Fruit fly (Drosophila melanogaster): ENCODE data around the gene DNAlig3.

The DNAlig3 gene

DNA sequence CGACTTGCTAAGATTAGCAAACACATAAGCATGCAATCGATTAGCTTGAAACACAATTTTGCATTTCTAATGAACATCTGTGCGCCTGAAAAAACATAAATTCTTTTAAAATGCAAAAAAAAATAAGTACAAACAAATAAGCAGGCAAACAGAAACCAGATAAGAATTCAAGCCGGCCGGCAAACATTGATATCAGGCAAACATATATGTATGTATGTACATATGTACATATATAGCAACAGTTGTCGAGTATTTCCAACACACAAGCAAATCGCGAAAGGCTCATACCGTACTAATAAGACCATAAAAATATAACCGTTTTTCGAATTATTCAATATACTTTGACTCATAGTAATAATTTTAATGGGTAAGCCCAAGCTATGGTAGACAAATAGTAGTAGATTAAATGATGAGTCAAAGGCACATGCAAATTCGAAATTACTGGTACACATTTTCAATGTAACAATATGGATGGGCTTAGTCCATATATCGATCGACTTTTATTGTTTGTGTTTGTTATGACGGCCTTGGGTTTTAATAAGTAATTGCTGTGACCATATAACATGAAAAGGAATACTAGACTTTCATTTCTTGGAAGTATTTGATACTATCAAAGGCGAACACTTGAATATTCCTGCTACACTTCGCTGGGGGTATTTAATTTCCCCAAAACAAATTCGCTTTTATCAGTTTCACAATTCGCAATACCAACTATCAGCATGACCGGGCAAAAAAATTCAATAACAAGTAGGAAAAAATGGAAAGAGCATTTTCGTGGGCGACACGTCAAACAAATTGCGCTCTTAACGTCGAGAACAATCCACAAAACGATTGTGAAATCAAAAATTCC is 31.6 kb downstream of the DNAlig3 start:
- TF ChIP-seq kah (GFP tag; optimal IDR thresholded peaks at IDR 0.05), result no peak
- no peak for TF ChIP-seq crp (GFP tag; optimal IDR thresholded peaks at IDR 0.05)
- no peak for TF ChIP-seq corto (GFP tag; optimal IDR thresholded peaks at IDR 0.05)
- no peak for TF ChIP-seq ci (GFP tag; IDR thresholded peaks at IDR 0.05)
- TF ChIP-seq Scr (GFP tag; IDR thresholded peaks at IDR 0.05; ENCODE audit: partially characterized antibody), result no peak
- TF ChIP-seq CG3281 (GFP tag; optimal IDR thresholded peaks at IDR 0.05), result peak; percentile 2
- no peak for TF ChIP-seq CG6765 (GFP tag; optimal IDR thresholded peaks at IDR 0.05)
- TF ChIP-seq bowl (GFP tag; IDR thresholded peaks at IDR 0.05), result no peak
- TF ChIP-seq CG6813 (GFP tag; optimal IDR thresholded peaks at IDR 0.05), result peak; percentile 47
- TF ChIP-seq Jarid2 (GFP tag; optimal IDR thresholded peaks at IDR 0.05), result no peak
- TF ChIP-seq h (optimal IDR thresholded peaks at IDR 0.05), result no peak
- TF ChIP-seq CG4328 (GFP tag; optimal IDR thresholded peaks at IDR 0.05), result no peak
- TF ChIP-seq Vsx1 (GFP tag; optimal IDR thresholded peaks at IDR 0.05), result no peak
- no peak for TF ChIP-seq CG12155 (GFP tag; optimal IDR thresholded peaks at IDR 0.05)
- no peak for TF ChIP-seq gem (tag; optimal IDR thresholded peaks at IDR 0.05)
- no peak for TF ChIP-seq CG11560 (tag; IDR thresholded peaks at IDR 0.05)
- TF ChIP-seq Sry-β (GFP tag; optimal IDR thresholded peaks at IDR 0.05), result no peak
- peak; percentile 62 for TF ChIP-seq MTF-1 (GFP tag; optimal IDR thresholded peaks at IDR 0.05; ENCODE audit: borderline replicate concordance)
- TF ChIP-seq Mrtf (GFP tag; IDR thresholded peaks at IDR 0.05), result no peak
- no peak for TF ChIP-seq Taf1 (GFP tag; IDR thresholded peaks at IDR 0.05)
- TF ChIP-seq Sox100B (GFP tag; optimal IDR thresholded peaks at IDR 0.05), result no peak
- TF ChIP-seq Trl (optimal IDR thresholded peaks at IDR 0.05), result no peak
- no peak for TF ChIP-seq Trl (GFP tag; optimal IDR thresholded peaks at IDR 0.05)
- TF ChIP-seq CG13123 (GFP tag; optimal IDR thresholded peaks at IDR 0.05), result no peak
- no peak for TF ChIP-seq Dad (GFP tag; optimal IDR thresholded peaks at IDR 0.05)
- TF ChIP-seq E2f1 (GFP tag; IDR thresholded peaks at IDR 0.05), result no peak
- TF ChIP-seq fu2 (GFP tag; optimal IDR thresholded peaks at IDR 0.05), result no peak
- no peak for TF ChIP-seq CG14667 (GFP tag; IDR thresholded peaks at IDR 0.05)
- no peak for TF ChIP-seq pros (GFP tag; optimal IDR thresholded peaks at IDR 0.05)
- TF ChIP-seq tap (tag; optimal IDR thresholded peaks at IDR 0.05), result no peak
- 0 out of 2 replicates have a peak, but pooled peaks have one; percentile 1 for TF ChIP-seq Ptx1 (GFP tag; IDR thresholded peaks at IDR 0.05)
- TF ChIP-seq H15 (GFP tag; IDR thresholded peaks at IDR 0.05), result no peak
- no peak for TF ChIP-seq chn (GFP tag; optimal IDR thresholded peaks at IDR 0.05)
- TF ChIP-seq H2.0 (GFP tag; IDR thresholded peaks at IDR 0.05), result no peak
- TF ChIP-seq Spps (tag; optimal IDR thresholded peaks at IDR 0.05), result no peak
- TF ChIP-seq Neu2 (GFP tag; optimal IDR thresholded peaks at IDR 0.05; ENCODE audit: borderline replicate concordance), result no peak
- TF ChIP-seq CG15269 (tag; optimal IDR thresholded peaks at IDR 0.05), result no peak
- no peak for TF ChIP-seq CG7987 (GFP tag; optimal IDR thresholded peaks at IDR 0.05)
- TF ChIP-seq hbn (GFP tag; IDR thresholded peaks at IDR 0.05; ENCODE audit: partially characterized antibody), result no peak
- no peak for TF ChIP-seq HHEX (GFP tag; optimal IDR thresholded peaks at IDR 0.05)
- TF ChIP-seq zfh1 (GFP tag; IDR thresholded peaks at IDR 0.05), result no peak
- TF ChIP-seq chinmo (GFP tag; IDR thresholded peaks at IDR 0.05; ENCODE audit: partially characterized antibody), result no peak
- no peak for TF ChIP-seq CG8388 (GFP tag; optimal IDR thresholded peaks at IDR 0.05)
- no peak for TF ChIP-seq lab (GFP tag; optimal IDR thresholded peaks at IDR 0.05)
- no peak for TF ChIP-seq otp (GFP tag; IDR thresholded peaks at IDR 0.05)
- TF ChIP-seq Pdp1 (GFP tag; optimal IDR thresholded peaks at IDR 0.05), result no peak
- TF ChIP-seq sens-2 (GFP tag; IDR thresholded peaks at IDR 0.05), result no peak
- TF ChIP-seq HLH3B (GFP tag; IDR thresholded peaks at IDR 0.05), result no peak
- TF ChIP-seq CG14050 (GFP tag; IDR thresholded peaks at IDR 0.05), result no peak
- no peak; the same call in 1 of the 2 replicates for TF ChIP-seq slbo (GFP tag; IDR thresholded peaks at IDR 0.05)

Measured in whole organism, embryonic.